Fruit fly (Drosophila melanogaster) whole organism, prepupa: ENCODE measurements around the gene CG7646.

ENCODE experiments used
- CG6792 ChIP-seq: fragments of 200-800 bp; sonication (Bioruptor generic); optimal IDR thresholded peaks from 3 replicates; lab custom pipeline; 2016; ENCODE audit warnings: missing biosample characterization, missing genetic modification characterization
- CG6854 ChIP-seq: fragments of 200-800 bp; sonication (Bioruptor generic); optimal IDR thresholded peaks from 2 replicates; lab custom pipeline; 2017; ENCODE audit warnings: missing biosample characterization, mild to moderate bottlenecking, missing genetic modification characterization
- Eip78C ChIP-seq: fragments of 200-800 bp; sonication (Bioruptor generic); peaks from one replicate; lab custom pipeline; 2016; ENCODE audit warnings: missing biosample characterization, missing genetic modification characterization
- achi ChIP-seq: fragments of 200-800 bp; sonication (Bioruptor generic); optimal IDR thresholded peaks from 3 replicates; lab custom pipeline; 2016; ENCODE audit warnings: missing biosample characterization, missing genetic modification characterization
- topi ChIP-seq: fragments of 200-800 bp; sonication (Bioruptor generic); optimal IDR thresholded peaks from 3 replicates; lab custom pipeline; 2016; ENCODE audit warnings: missing biosample characterization, missing genetic modification characterization

DNA sequence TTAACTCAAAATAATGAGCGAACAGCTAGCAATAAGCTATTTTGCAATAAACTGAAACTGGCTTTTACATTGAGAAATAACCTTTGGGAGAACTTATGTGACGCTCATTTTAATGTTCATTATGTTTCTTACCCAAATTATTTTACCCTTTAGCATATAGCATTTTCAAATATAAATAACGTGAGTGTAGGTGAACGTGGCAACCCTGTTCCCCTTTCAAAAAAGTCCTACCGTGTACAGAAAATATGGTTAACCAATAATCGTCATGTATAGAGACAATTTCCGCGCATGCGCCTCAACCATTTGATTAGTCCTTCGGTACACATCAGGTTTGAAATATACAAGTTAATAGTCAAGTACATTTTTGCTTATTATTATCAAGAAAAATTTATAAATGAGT, 2.3 kb downstream of the CG7646 start:
- no peak for TF ChIP-seq Eip78C
- no peak for TF ChIP-seq CG6854 (GFP tag; lab: Kevin White, UChicago)
- no peak for TF ChIP-seq topi (GFP tag; lab: Kevin White, UChicago)
- TF ChIP-seq CG6792 (GFP tag; lab: Kevin White, UChicago): no peak
- TF ChIP-seq achi (GFP tag; lab: Kevin White, UChicago): no peak
